Fruit fly (Drosophila melanogaster) whole organism, prepupa: Measurements from ENCODE around the gene ARY.
"Not testable (repeated sequence)": the region's sequence is repeated elsewhere in the genome, so short reads cannot be mapped to it uniquely, and the experiment has no call there.

Source experiments
- CG3919 ChIP-seq: fragments of 200-800 bp; sonication (Bioruptor generic); optimal IDR thresholded peaks from 3 replicates; lab custom pipeline; 2016; ENCODE audit warnings: missing biosample characterization, missing genetic modification characterization
- Hr39 ChIP-seq: fragments of 200-800 bp; sonication (Bioruptor generic); optimal IDR thresholded peaks from 2 replicates; lab custom pipeline; 2016; ENCODE audit warnings: missing biosample characterization, missing genetic modification characterization
- esn ChIP-seq: fragments of 200-800 bp; sonication (Bioruptor generic); optimal IDR thresholded peaks from 2 replicates; lab custom pipeline; 2016; ENCODE audit warnings: missing biosample characterization, mild to moderate bottlenecking, missing genetic modification characterization, moderate library complexity

Gene ARY

DNA sequence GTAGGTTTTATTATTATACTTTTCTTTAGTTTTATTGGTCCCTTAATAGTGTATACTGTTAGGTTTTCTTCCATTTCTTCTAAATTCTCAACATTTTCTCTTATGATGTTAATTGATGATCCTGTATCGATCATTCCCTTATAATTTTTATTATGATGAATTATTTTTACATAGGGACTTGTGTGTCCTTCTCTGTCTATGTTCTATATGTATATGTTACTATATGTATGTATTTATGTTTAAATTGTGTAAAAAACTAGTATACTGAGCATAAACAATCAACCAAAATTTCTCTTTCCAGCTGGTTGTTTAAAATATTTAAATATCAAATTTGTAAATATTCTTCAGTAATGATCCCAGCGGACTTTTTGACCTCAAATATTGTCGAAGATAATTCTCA, at the start of gene ARY:
ARY (plus strand) TSS at position 301 of the 400 bp plus-strand sequence.
- TF ChIP-seq Hr39 (GFP tag; lab: Kevin White, UChicago); CG3919 (GFP tag; lab: Kevin White, UChicago); esn: not testable (repeated sequence)
